Worm (Caenorhabditis elegans) whole organism, mixed stage, embryonic: ENCODE measurements around the gene C33C12.11.

ENCODE experiments used
- M03D4.4 ChIP-seq: sonication (generic microtip); optimal IDR thresholded peaks from 2 replicates; lab custom pipeline; 2017; ENCODE audit warnings: mild to moderate bottlenecking, missing genetic modification characterization, missing compliant biosample characterization
- bed-3 ChIP-seq: fragments of 200-800 bp; sonication (Bioruptor generic); optimal IDR thresholded peaks from 3 replicates; lab custom pipeline; 2018; ENCODE audit warnings: mild to moderate bottlenecking, missing genetic modification characterization, moderate library complexity, missing compliant biosample characterization
- blmp-1 ChIP-seq: fragments of 150-350 bp; optimal IDR thresholded peaks from 2 replicates; lab custom pipeline; 2014; ENCODE audit warnings: missing biosample characterization, missing genetic modification characterization
- ceh-39 ChIP-seq: fragments of 150-350 bp; optimal IDR thresholded peaks from 2 replicates; lab custom pipeline; 2014; ENCODE audit warnings: missing biosample characterization, missing genetic modification characterization
- ceh-43 ChIP-seq: fragments of 200-800 bp; sonication (Bioruptor generic); optimal IDR thresholded peaks from 2 replicates; lab custom pipeline; 2018; ENCODE audit warnings: mild to moderate bottlenecking, missing genetic modification characterization, moderate library complexity, missing compliant biosample characterization
- ceh-83 ChIP-seq: fragments of 200-800 bp; sonication (Bioruptor generic); optimal IDR thresholded peaks from 2 replicates; lab custom pipeline; 2018; ENCODE audit warnings: mild to moderate bottlenecking, missing genetic modification characterization, missing compliant biosample characterization
- ces-1 ChIP-seq: fragments of 150-350 bp; optimal IDR thresholded peaks from 2 replicates; lab custom pipeline; 2014; ENCODE audit warnings: missing biosample characterization, missing genetic modification reagents, missing genetic modification characterization
- cnd-1 ChIP-seq: fragments of 200-800 bp; sonication (Bioruptor generic); optimal IDR thresholded peaks from 2 replicates; lab custom pipeline; 2018; ENCODE audit warnings: mild to moderate bottlenecking, missing genetic modification characterization, missing compliant biosample characterization
- drap-1 ChIP-seq: fragments of 200-800 bp; sonication (Bioruptor generic); optimal IDR thresholded peaks from 3 replicates; lab custom pipeline; 2018; ENCODE audit warnings: mild to moderate bottlenecking, missing genetic modification characterization, missing compliant biosample characterization
- elt-1 ChIP-seq: sonication (generic microtip); optimal IDR thresholded peaks from 2 replicates; lab custom pipeline; 2017; ENCODE audit warnings: missing genetic modification characterization, mild to moderate bottlenecking, missing compliant biosample characterization, antibody characterized with exemption, moderate library complexity, borderline replicate concordance; ENCODE audit not compliant: insufficient read depth
- elt-3 ChIP-seq: fragments of 150-350 bp; optimal IDR thresholded peaks from 2 replicates; lab custom pipeline; 2014; ENCODE audit warnings: missing biosample characterization, missing genetic modification characterization
- flh-1 ChIP-seq: fragments of 200-800 bp; sonication (Bioruptor generic); optimal IDR thresholded peaks from 2 replicates; lab custom pipeline; 2018; ENCODE audit warnings: mild to moderate bottlenecking, missing genetic modification characterization, moderate library complexity, missing compliant biosample characterization
- hlh-1 ChIP-seq: fragments of 150-350 bp; optimal IDR thresholded peaks from 2 replicates; lab custom pipeline; 2014; ENCODE audit warnings: missing biosample characterization, missing genetic modification reagents, missing genetic modification characterization
- lin-13 ChIP-seq: fragments of 150-350 bp; optimal IDR thresholded peaks from 2 replicates; lab custom pipeline; 2014; ENCODE audit warnings: missing biosample characterization, missing genetic modification characterization
- lin-32 ChIP-seq: fragments of 200-800 bp; sonication (Bioruptor generic); optimal IDR thresholded peaks from 2 replicates; lab custom pipeline; 2018; ENCODE audit warnings: mild to moderate bottlenecking, missing genetic modification characterization, missing compliant biosample characterization
- lsy-2 ChIP-seq: fragments of 150-350 bp; optimal IDR thresholded peaks from 2 replicates; lab custom pipeline; 2014; ENCODE audit warnings: missing biosample characterization, missing genetic modification characterization
- mab-5 ChIP-seq: fragments of 150-350 bp; optimal IDR thresholded peaks from 2 replicates; lab custom pipeline; 2014; ENCODE audit warnings: missing biosample characterization, missing genetic modification characterization
- mep-1 ChIP-seq: fragments of 150-350 bp; optimal IDR thresholded peaks from 2 replicates; lab custom pipeline; 2017; ENCODE audit warnings: missing biosample characterization, missing genetic modification reagents, missing genetic modification characterization, inconsistent platforms
- mls-2 ChIP-seq: sonication (generic microtip); optimal IDR thresholded peaks from 2 replicates; lab custom pipeline; 2016; ENCODE audit warnings: mild to moderate bottlenecking, missing genetic modification characterization, moderate library complexity, missing compliant biosample characterization
- nhr-12 ChIP-seq: fragments of 150-350 bp; optimal IDR thresholded peaks from 2 replicates; lab custom pipeline; 2014; ENCODE audit warnings: missing biosample characterization, missing genetic modification characterization
- nhr-237 ChIP-seq: fragments of 150-350 bp; optimal IDR thresholded peaks from 2 replicates; lab custom pipeline; 2014; ENCODE audit warnings: missing biosample characterization, missing genetic modification characterization
- nhr-28 ChIP-seq: fragments of 150-350 bp; optimal IDR thresholded peaks from 2 replicates; lab custom pipeline; 2014; ENCODE audit warnings: missing biosample characterization, missing genetic modification characterization
- nhr-76 ChIP-seq: sonication (generic microtip); optimal IDR thresholded peaks from 2 replicates; lab custom pipeline; 2017; ENCODE audit warnings: missing biosample characterization, missing genetic modification characterization
- pha-4 ChIP-seq: fragments of 150-350 bp; optimal IDR thresholded peaks from 2 replicates; lab custom pipeline; 2018; ENCODE audit warnings: missing biosample characterization, missing genetic modification reagents, missing genetic modification characterization
- sem-2 ChIP-seq: fragments of 200-800 bp; sonication (Bioruptor generic); optimal IDR thresholded peaks from 2 replicates; lab custom pipeline; 2018; ENCODE audit warnings: mild to moderate bottlenecking, missing genetic modification characterization, missing compliant biosample characterization
- snpc-4 ChIP-seq: fragments of 150-350 bp; optimal IDR thresholded peaks from 2 replicates; lab custom pipeline; 2014; ENCODE audit warnings: missing biosample characterization, missing genetic modification characterization
- sptf-1 ChIP-seq: sonication (generic microtip); optimal IDR thresholded peaks from 2 replicates; lab custom pipeline; 2017; ENCODE audit warnings: mild to moderate bottlenecking, missing genetic modification characterization, moderate library complexity, missing compliant biosample characterization
- tbx-8 ChIP-seq: fragments of 200-800 bp; sonication (Bioruptor generic); optimal IDR thresholded peaks from 2 replicates; lab custom pipeline; 2018; ENCODE audit warnings: mild to moderate bottlenecking, missing genetic modification characterization, moderate library complexity, missing compliant biosample characterization
- unc-120 ChIP-seq: sonication (generic microtip); optimal IDR thresholded peaks from 2 replicates; lab custom pipeline; 2017; ENCODE audit warnings: missing genetic modification characterization, missing compliant biosample characterization; ENCODE audit not compliant: poor library complexity, severe bottlenecking
- unc-39 ChIP-seq: fragments of 150-350 bp; optimal IDR thresholded peaks from 2 replicates; lab custom pipeline; 2014; ENCODE audit warnings: missing biosample characterization, missing genetic modification characterization
- unc-62 ChIP-seq: fragments of 150-350 bp; optimal IDR thresholded peaks from 2 replicates; lab custom pipeline; 2014; ENCODE audit warnings: missing biosample characterization, missing genetic modification reagents, missing genetic modification characterization
- zip-8 ChIP-seq: fragments of 150-350 bp; optimal IDR thresholded peaks from 2 replicates; lab custom pipeline; 2014; ENCODE audit warnings: missing biosample characterization, missing genetic modification characterization
- ztf-11 ChIP-seq: fragments of 150-350 bp; optimal IDR thresholded peaks from 2 replicates; lab custom pipeline; 2014; ENCODE audit warnings: missing biosample characterization, missing genetic modification characterization

Gene C33C12.11

ce11 chrII:2122762-2123161 is 40.9 kb downstream of the C33C12.11 start:
- TF ChIP-seq zip-8 (tag; lab: Kevin White, UChicago) (no peak), mep-1 (tag; lab: Kevin White, UChicago) (no peak), ztf-11 (tag; lab: Kevin White, UChicago) (no peak), blmp-1 (tag; lab: Kevin White, UChicago) (no peak), mls-2 (tag; lab: Kevin White, UChicago) (no peak), nhr-237 (tag; lab: Kevin White, UChicago) (no peak), ceh-43 (GFP tag; lab: Kevin White, UChicago) (no peak), M03D4.4 (no peak), sptf-1 (no peak), tbx-8 (GFP tag; lab: Kevin White, UChicago) (no peak), mab-5 (tag; lab: Kevin White, UChicago) (no peak), pha-4 (tag; lab: Kevin White, UChicago) (no peak), lin-32 (no peak), ces-1 (no peak), ceh-39 (tag; lab: Kevin White, UChicago) (no peak)
- TF ChIP-seq, all 35 proteins: peak for 0

ce11 chrII:2122091-2122490 is 41.5 kb downstream of the C33C12.11 start, which contains the start of gene math-37:
Gene math-37 (minus strand): TSS chrII:2122191.
- no peak for TF ChIP-seq unc-62 (GFP tag; lab: Kevin White, UChicago)
- TF ChIP-seq ceh-83 (GFP tag; lab: Kevin White, UChicago), result no peak
- TF ChIP-seq snpc-4, result no peak
- TF ChIP-seq hlh-1, result no peak
- TF ChIP-seq nhr-12 (tag; lab: Kevin White, UChicago), result no peak
- TF ChIP-seq nhr-237 (tag; lab: Kevin White, UChicago), result no peak
- TF ChIP-seq flh-1, result no peak
- TF ChIP-seq nhr-76 (tag; lab: Kevin White, UChicago), result no peak
- TF ChIP-seq unc-39, result no peak
- no peak for TF ChIP-seq unc-120 (tag; lab: Kevin White, UChicago)
- no peak for TF ChIP-seq mls-2 (tag; lab: Kevin White, UChicago)
- no peak for TF ChIP-seq ztf-11 (tag; lab: Kevin White, UChicago)
- no peak for TF ChIP-seq ceh-43 (GFP tag; lab: Kevin White, UChicago)
- TF ChIP-seq mab-5 (tag; lab: Kevin White, UChicago), result no peak
- TF ChIP-seq lin-13 (tag; lab: Kevin White, UChicago), result no peak
- TF ChIP-seq zip-8 (tag; lab: Kevin White, UChicago), result no peak
- no peak for TF ChIP-seq bed-3 (GFP tag; lab: Kevin White, UChicago)
- TF ChIP-seq lsy-2 (tag; lab: Kevin White, UChicago), result no peak
- TF ChIP-seq tbx-8 (GFP tag; lab: Kevin White, UChicago), result no peak
- no peak for TF ChIP-seq sem-2 (GFP tag; lab: Kevin White, UChicago)

- TF ChIP-seq nhr-76 (tag; lab: Kevin White, UChicago) (no peak), ceh-39 (tag; lab: Kevin White, UChicago) (no peak), nhr-237 (tag; lab: Kevin White, UChicago) (no peak), zip-8 (tag; lab: Kevin White, UChicago) (no peak), lsy-2 (tag; lab: Kevin White, UChicago) (no peak), mls-2 (tag; lab: Kevin White, UChicago) (no peak), unc-39 (no peak), elt-1 (no peak), drap-1 (GFP tag; lab: Kevin White, UChicago) (no peak), nhr-28 (no peak), lin-13 (tag; lab: Kevin White, UChicago) (no peak)
Measured at ce11 chrII:2116794-2117193, 46.8 kb downstream of the C33C12.11 start, which contains the start of gene srh-195. Gene srh-195 (minus strand): TSS chrII:2116894.

DNA sequence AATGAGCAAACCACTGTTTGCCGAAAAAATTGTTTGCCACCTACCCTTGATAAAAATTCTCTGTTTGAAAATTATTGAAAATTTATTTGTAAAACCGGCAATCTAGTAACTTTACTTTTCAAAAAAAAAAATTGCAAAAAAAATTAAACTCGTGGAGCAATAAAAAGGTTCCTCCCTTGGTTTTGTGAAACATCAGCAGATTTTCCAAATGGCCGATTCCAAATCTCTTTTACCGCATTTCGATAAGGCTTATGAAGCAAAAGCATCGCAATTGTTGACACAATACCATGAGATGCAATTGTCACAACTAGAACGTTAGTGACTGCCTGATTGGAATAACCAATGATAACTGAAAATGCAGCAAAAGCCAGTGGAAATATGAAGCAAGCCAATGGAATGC is 49.1 kb downstream of the C33C12.11 start:
- TF ChIP-seq ceh-83 (GFP tag; lab: Kevin White, UChicago) (no peak), M03D4.4 (no peak), tbx-8 (GFP tag; lab: Kevin White, UChicago) (no peak), unc-62 (GFP tag; lab: Kevin White, UChicago) (no peak), nhr-12 (tag; lab: Kevin White, UChicago) (no peak), nhr-237 (tag; lab: Kevin White, UChicago) (no peak), elt-1 (no peak), elt-3 (tag; lab: Kevin White, UChicago) (no peak), nhr-76 (tag; lab: Kevin White, UChicago) (no peak), hlh-1 (no peak), snpc-4 (no peak), nhr-28 (no peak), cnd-1 (no peak), ces-1 (no peak), drap-1 (GFP tag; lab: Kevin White, UChicago) (no peak)
